Worm (Caenorhabditis elegans): ENCODE results near the gene cgt-3.

- TF ChIP-seq W03F9.2 (tag; optimal IDR thresholded peaks at IDR 0.05) (no peak), him-1 (tag; optimal IDR thresholded peaks at IDR 0.05) (peak; percentile 16), dao-5 (tag; optimal IDR thresholded peaks at IDR 0.05) (no peak)
These were observed 31.5 kb downstream of the cgt-3 start, which contains the start of gene F28B12.1 for ce11 chrII:5942593-5942992.
